Fruit fly (Drosophila melanogaster) whole organism, embryonic: ENCODE data around the gene CG42390.

Experiments
- ATbp ChIP-seq: fragments of 200-800 bp; sonication (Bioruptor generic); optimal IDR thresholded peaks from 2 replicates; lab custom pipeline; 2017; ENCODE audit warnings: missing biosample characterization, mild to moderate bottlenecking, missing genetic modification characterization, missing genetic modification reagents
- Awh ChIP-seq: fragments of 200-800 bp; sonication (Bioruptor generic); IDR thresholded peaks from 2 replicates; pipeline ENCODE4, ENCODE4 v1.3.6; 2022; ENCODE audit warnings: missing biosample characterization, missing genetic modification characterization
- BtbVII ChIP-seq: fragments of 200-800 bp; sonication (Bioruptor generic); optimal IDR thresholded peaks from 3 replicates; lab custom pipeline; 2017; ENCODE audit warnings: missing biosample characterization, mild to moderate bottlenecking, missing genetic modification characterization
- CG10366 ChIP-seq: fragments of 200-800 bp; sonication (Bioruptor generic); IDR thresholded peaks from 2 replicates; pipeline ENCODE4 v1.3.6; 2022; ENCODE audit warnings: missing biosample characterization, missing genetic modification characterization
- CG12071 ChIP-seq: fragments of 200-800 bp; sonication (Bioruptor generic); optimal IDR thresholded peaks from 3 replicates; lab custom pipeline; 2018; ENCODE audit warnings: missing biosample characterization, mild to moderate bottlenecking, missing genetic modification characterization
- CG14860 ChIP-seq: fragments of 200-800 bp; sonication (Bioruptor generic); IDR thresholded peaks from 3 replicates; pipeline ENCODE4 v1.3.6; 2022; ENCODE audit warnings: missing biosample characterization, missing genetic modification characterization; ENCODE audit not compliant: partially characterized antibody
- CG15011 ChIP-seq: fragments of 200-800 bp; sonication (Bioruptor generic); optimal IDR thresholded peaks from 3 replicates; lab custom pipeline; 2018; ENCODE audit warnings: missing biosample characterization, mild to moderate bottlenecking, missing genetic modification characterization
- CG15479 ChIP-seq: fragments of 200-800 bp; sonication (Bioruptor generic); optimal IDR thresholded peaks from 3 replicates; lab custom pipeline; 2019; ENCODE audit warnings: missing biosample characterization, mild to moderate bottlenecking, missing genetic modification characterization, moderate library complexity
- CG16815 ChIP-seq: fragments of 200-800 bp; sonication (Bioruptor generic); optimal IDR thresholded peaks from 3 replicates; lab custom pipeline; 2017; ENCODE audit warnings: missing biosample characterization, mild to moderate bottlenecking, missing genetic modification characterization
- CG17186 ChIP-seq: fragments of 200-800 bp; sonication (Bioruptor generic); optimal IDR thresholded peaks from 3 replicates; lab custom pipeline; 2017; ENCODE audit warnings: missing biosample characterization, missing genetic modification reagents, missing genetic modification characterization
- CG18764 ChIP-seq: fragments of 200-800 bp; sonication (Bioruptor generic); optimal IDR thresholded peaks from 3 replicates; lab custom pipeline; 2016; ENCODE audit warnings: missing biosample characterization, missing genetic modification characterization
- CG2875 ChIP-seq: fragments of 200-800 bp; sonication (Bioruptor generic); optimal IDR thresholded peaks from 2 replicates; lab custom pipeline; 2017; ENCODE audit warnings: missing biosample characterization, mild to moderate bottlenecking, missing genetic modification characterization, missing genetic modification reagents
- CG3281 ChIP-seq: fragments of 200-800 bp; sonication (Bioruptor generic); optimal IDR thresholded peaks from 3 replicates; lab custom pipeline; 2017; ENCODE audit warnings: missing biosample characterization, mild to moderate bottlenecking, missing genetic modification characterization
- CG33213 ChIP-seq: fragments of 200-800 bp; sonication (Bioruptor generic); optimal IDR thresholded peaks from 3 replicates; lab custom pipeline; 2016; ENCODE audit warnings: missing biosample characterization, missing genetic modification characterization
- CG33557 ChIP-seq: fragments of 200-800 bp; sonication (Bioruptor generic); optimal IDR thresholded peaks from 2 replicates; lab custom pipeline; 2019; ENCODE audit warnings: missing biosample characterization, mild to moderate bottlenecking, missing genetic modification characterization, moderate library complexity
- CG4820 ChIP-seq: fragments of 200-800 bp; sonication (Bioruptor generic); optimal IDR thresholded peaks from 3 replicates; lab custom pipeline; 2016; ENCODE audit warnings: missing biosample characterization, missing genetic modification characterization
- CG6854 ChIP-seq: fragments of 200-800 bp; sonication (Bioruptor generic); optimal IDR thresholded peaks from 3 replicates; lab custom pipeline; 2017; ENCODE audit warnings: missing biosample characterization, mild to moderate bottlenecking, missing genetic modification characterization
- CG8290 ChIP-seq, 3 experiments: fragments of 200-800 bp; sonication (Bioruptor generic); optimal IDR thresholded peaks; 2 replicates each; lab custom pipeline; 2016 to 2019; ENCODE audit warnings: missing biosample characterization in 3 of 3, missing genetic modification characterization in 3 of 3, mild to moderate bottlenecking in 2 of 3, moderate library complexity in 1 of 3
- CG9817 ChIP-seq: fragments of 200-800 bp; sonication (Bioruptor generic); optimal IDR thresholded peaks from 2 replicates; lab custom pipeline; 2018; ENCODE audit warnings: missing biosample characterization, mild to moderate bottlenecking, missing genetic modification characterization, moderate library complexity
- CoRest ChIP-seq: fragments of 200-800 bp; sonication (Bioruptor generic); optimal IDR thresholded peaks from 3 replicates; lab custom pipeline; 2018; ENCODE audit warnings: missing biosample characterization, mild to moderate bottlenecking, missing genetic modification characterization, moderate library complexity
- Doc3 ChIP-seq: fragments of 200-800 bp; sonication (Bioruptor generic); IDR thresholded peaks from 3 replicates; pipeline ENCODE4 v1.3.6; 2022; ENCODE audit warnings: missing biosample characterization, missing genetic modification characterization; ENCODE audit not compliant: partially characterized antibody
- Eip74EF ChIP-seq, 2 experiments: fragments of 200-800 bp in 1 of 2; fragments of >200 bp in 1 of 2; sonication (Bioruptor generic) in 1 of 2; optimal IDR thresholded peaks; 2 replicates each; lab custom pipeline; 2017 to 2019; ENCODE audit warnings: missing biosample characterization in 2 of 2, missing genetic modification characterization in 2 of 2, mild to moderate bottlenecking in 1 of 2, moderate library complexity in 1 of 2
- Ets97D ChIP-seq: fragments of 200-800 bp; sonication (Bioruptor generic); optimal IDR thresholded peaks from 3 replicates; lab custom pipeline; 2016; ENCODE audit warnings: missing biosample characterization, missing genetic modification characterization
- HLH4C ChIP-seq: fragments of 200-800 bp; sonication (Bioruptor generic); IDR thresholded peaks from 3 replicates; pipeline ENCODE4 v1.3.6; 2022; ENCODE audit warnings: missing biosample characterization, missing genetic modification characterization; ENCODE audit not compliant: partially characterized antibody
- Hmr ChIP-seq: fragments of 200-800 bp; sonication (Bioruptor generic); optimal IDR thresholded peaks from 3 replicates; lab custom pipeline; 2017; ENCODE audit warnings: mild to moderate bottlenecking, missing biosample characterization, missing genetic modification reagents, missing genetic modification characterization
- Hr78 ChIP-seq, 2 experiments: fragments of 200-800 bp in 1 of 2; fragments of >200 bp in 1 of 2; sonication (Bioruptor generic) in 1 of 2; optimal IDR thresholded peaks; 2 replicates each; lab custom pipeline; 2017 to 2019; ENCODE audit warnings: missing biosample characterization in 2 of 2, missing genetic modification characterization in 2 of 2, mild to moderate bottlenecking in 1 of 2, moderate library complexity in 1 of 2
- NK7.1 ChIP-seq: fragments of 200-800 bp; sonication (Bioruptor generic); optimal IDR thresholded peaks from 3 replicates; lab custom pipeline; 2016; ENCODE audit warnings: missing biosample characterization, missing genetic modification characterization
- Scr ChIP-seq: fragments of 200-800 bp; sonication (Bioruptor generic); IDR thresholded peaks from 2 replicates; pipeline ENCODE4 v1.3.6; 2022; ENCODE audit warnings: missing biosample characterization, missing genetic modification characterization; ENCODE audit not compliant: partially characterized antibody
- TFAM ChIP-seq: fragments of 200-800 bp; sonication (Bioruptor generic); optimal IDR thresholded peaks from 2 replicates; lab custom pipeline; 2017; ENCODE audit warnings: missing biosample characterization, missing genetic modification characterization, inconsistent platforms
- YL-1 ChIP-seq: fragments of 200-800 bp; sonication (Bioruptor generic); optimal IDR thresholded peaks from 3 replicates; lab custom pipeline; 2017; ENCODE audit warnings: missing biosample characterization, mild to moderate bottlenecking, missing genetic modification characterization
- amos ChIP-seq: fragments of 200-800 bp; sonication (Bioruptor generic); IDR thresholded peaks from 2 replicates; pipeline ENCODE4 v1.3.6; 2022; ENCODE audit warnings: missing biosample characterization, missing genetic modification characterization; ENCODE audit not compliant: partially characterized antibody
- crc ChIP-seq: fragments of 200-800 bp; sonication (Bioruptor generic); optimal IDR thresholded peaks from 2 replicates; lab custom pipeline; 2016; ENCODE audit warnings: missing biosample characterization, missing genetic modification characterization
- cwo ChIP-seq: fragments of 200-800 bp; sonication (Bioruptor generic); optimal IDR thresholded peaks from 3 replicates; lab custom pipeline; 2017; ENCODE audit warnings: missing biosample characterization, missing genetic modification characterization, mild to moderate bottlenecking, moderate library complexity, missing genetic modification reagents
- ems ChIP-seq: fragments of 200-800 bp; sonication (Bioruptor generic); optimal IDR thresholded peaks from 3 replicates; lab custom pipeline; 2016; ENCODE audit warnings: missing biosample characterization, missing genetic modification characterization
- eve ChIP-seq, 2 experiments: fragments of >200 bp; optimal IDR thresholded peaks; 2 replicates each; lab custom pipeline; 2017; ENCODE audit warnings: missing biosample characterization in 2 of 2, missing genetic modification characterization in 2 of 2
- fd96Cb ChIP-seq: fragments of 200-800 bp; sonication (Bioruptor generic); optimal IDR thresholded peaks from 2 replicates; lab custom pipeline; 2018; ENCODE audit warnings: missing biosample characterization, mild to moderate bottlenecking, missing genetic modification characterization, moderate library complexity
- ind ChIP-seq: fragments of 200-800 bp; sonication (Bioruptor generic); optimal IDR thresholded peaks from 3 replicates; lab custom pipeline; 2016; ENCODE audit warnings: missing biosample characterization, missing genetic modification characterization
- mld ChIP-seq: fragments of 200-800 bp; sonication (Bioruptor generic); IDR thresholded peaks from 3 replicates; pipeline ENCODE4 v1.3.6; 2022; ENCODE audit warnings: missing biosample characterization, missing genetic modification characterization; ENCODE audit not compliant: partially characterized antibody
- pb ChIP-seq: fragments of 200-800 bp; sonication (Bioruptor generic); optimal IDR thresholded peaks from 3 replicates; lab custom pipeline; 2016; ENCODE audit warnings: missing biosample characterization, missing genetic modification characterization
- pnt ChIP-seq: fragments of 200-800 bp; sonication (Bioruptor generic); optimal IDR thresholded peaks from 3 replicates; lab custom pipeline; 2016; ENCODE audit warnings: missing biosample characterization, missing genetic modification characterization
- sob ChIP-seq: fragments of 200-800 bp; sonication (Bioruptor generic); IDR thresholded peaks from 2 replicates; pipeline ENCODE4 v1.3.6; 2022; ENCODE audit warnings: missing biosample characterization, missing genetic modification characterization
- sr ChIP-seq: fragments of 200-800 bp; sonication (Bioruptor generic); IDR thresholded peaks from 3 replicates; pipeline ENCODE4 v1.3.6; 2022; ENCODE audit warnings: missing biosample characterization, missing genetic modification characterization
- tll ChIP-seq, 2 experiments: fragments of 200-800 bp in 1 of 2; fragments of >200 bp in 1 of 2; sonication (Bioruptor generic) in 1 of 2; optimal IDR thresholded peaks; 2 replicates each; lab custom pipeline; 2017 to 2019; ENCODE audit warnings: missing biosample characterization in 2 of 2, missing genetic modification characterization in 2 of 2, mild to moderate bottlenecking in 1 of 2, moderate library complexity in 1 of 2
- trem ChIP-seq: fragments of 200-800 bp; optimal IDR thresholded peaks from 3 replicates; lab custom pipeline; 2019; ENCODE audit warnings: missing biosample characterization, mild to moderate bottlenecking, missing genetic modification characterization, moderate library complexity
- unc-4 ChIP-seq: fragments of 200-800 bp; sonication (Bioruptor generic); IDR thresholded peaks from 2 replicates; pipeline ENCODE4 v1.3.6; 2022; ENCODE audit warnings: missing biosample characterization, missing genetic modification characterization; ENCODE audit not compliant: partially characterized antibody
- wdn ChIP-seq: fragments of 200-800 bp; sonication (Bioruptor generic); IDR thresholded peaks from 2 replicates; pipeline ENCODE4 v1.3.6; 2022; ENCODE audit warnings: missing biosample characterization, missing genetic modification characterization

CG42390 gene

DNA sequence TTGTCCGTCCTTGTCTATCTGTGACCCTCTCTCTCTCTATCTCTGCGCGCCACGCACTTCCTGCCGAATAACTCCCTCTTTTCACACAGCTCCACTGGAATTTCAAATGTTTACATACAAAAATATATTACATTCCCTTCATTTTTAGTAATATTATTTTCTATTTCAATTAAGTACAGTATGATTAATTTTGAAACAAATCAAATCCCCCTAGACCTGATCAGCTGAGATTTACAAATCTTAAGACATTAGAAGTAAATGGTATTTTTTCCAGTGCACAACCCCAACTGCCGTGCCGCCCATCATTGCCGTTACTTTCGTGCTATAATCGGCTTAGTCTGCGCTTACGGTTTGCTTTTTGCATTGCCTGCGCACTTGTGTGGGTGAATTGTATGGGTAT lies 11.5 kb upstream of the CG42390 start (continued):
- TF ChIP-seq CG4820 (GFP tag; lab: Kevin White, UChicago) (no peak), CG14860 (no peak), ATbp (GFP tag; lab: Kevin White, UChicago) (peak; percentile 22), unc-4 (GFP tag; lab: Robert Waterston, UW) (no peak), pnt (no peak), fd96Cb (peak; percentile 52), cwo (GFP tag; lab: Kevin White, UChicago) (peak; percentile 71), ind (GFP tag; lab: Kevin White, UChicago) (peak; percentile 78)

DNA sequence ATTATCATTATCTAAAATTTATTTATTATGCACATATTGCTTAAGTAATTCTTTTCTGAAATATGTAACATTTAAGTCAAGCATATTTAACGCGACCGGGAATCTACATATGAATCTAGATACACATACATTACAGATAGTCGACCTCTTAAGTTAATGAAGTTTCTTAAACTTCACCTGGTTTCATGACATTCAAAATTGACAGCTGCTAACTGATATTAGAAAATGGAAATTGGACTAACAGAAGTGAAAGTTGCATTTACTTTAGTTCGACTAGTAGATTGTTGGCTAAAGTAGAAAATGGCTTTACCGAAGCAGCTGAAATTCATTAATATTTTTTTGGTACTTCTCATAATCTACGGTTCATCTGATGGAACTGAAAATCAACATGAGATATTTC lies 6.7 kb upstream of the CG42390 start, which contains the start of gene Ir94a:
Gene Ir94a, plus strand, starts transcription at position 301 of the 400 bp plus-strand sequence.
- TF ChIP-seq CG8290 (GFP tag; optimal IDR thresholded peaks at IDR 0.05; lab: Kevin White, UChicago) = no peak
- no peak for TF ChIP-seq CG8290 (tag; optimal IDR thresholded peaks at IDR 0.05; lab: Kevin White, UChicago)
- TF ChIP-seq CG9817 (tag; lab: Kevin White, UChicago) = no peak
- no peak for TF ChIP-seq CG17186 (GFP tag; lab: Kevin White, UChicago)
- TF ChIP-seq NK7.1 (GFP tag; lab: Kevin White, UChicago) = no peak
- no peak for TF ChIP-seq TFAM
- no peak for TF ChIP-seq Doc3 (GFP tag; lab: Robert Waterston, UW)
- TF ChIP-seq wdn (GFP tag; lab: Robert Waterston, UW) = no peak
- no peak for TF ChIP-seq Scr (GFP tag; lab: Robert Waterston, UW)
- no peak for TF ChIP-seq CG18764 (GFP tag; lab: Kevin White, UChicago)
- no peak for TF ChIP-seq Ets97D
- no peak for TF ChIP-seq CG12071 (GFP tag; lab: Kevin White, UChicago)

DNA sequence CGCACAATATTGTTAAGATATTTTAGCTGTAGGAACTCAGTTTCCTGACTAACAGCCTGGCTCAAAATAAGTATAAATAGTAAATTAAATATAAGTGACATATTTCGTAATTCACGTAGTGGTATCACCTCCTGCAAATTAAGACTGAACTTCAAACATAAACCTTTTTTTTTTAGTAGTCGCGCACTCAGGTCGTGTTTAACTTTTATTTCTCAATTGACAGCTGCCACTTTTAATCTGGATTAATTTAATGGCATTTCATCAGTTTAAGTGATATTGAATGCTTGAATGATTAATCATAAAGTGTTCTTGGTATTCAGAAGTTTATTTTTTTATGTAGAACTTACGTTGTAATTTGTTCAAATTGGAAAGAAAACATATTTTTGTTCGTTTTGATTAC lies 2.7 kb upstream of the CG42390 start, which contains the start of gene Ir94b:
Gene Ir94b, minus strand, starts transcription at position 101 of the 400 bp plus-strand sequence.
- TF ChIP-seq CG6854 (GFP tag; lab: Kevin White, UChicago) (no peak), Awh (no peak), CG10366 (GFP tag; lab: Robert Waterston, UW) (no peak), CoRest (tag; lab: Kevin White, UChicago) (no peak), trem (tag; lab: Kevin White, UChicago) (no peak), CG15479 (GFP tag; lab: Kevin White, UChicago) (no peak), CG2875 (GFP tag; lab: Kevin White, UChicago) (no peak), pb (GFP tag; lab: Kevin White, UChicago) (no peak), sr (GFP tag; lab: Robert Waterston, UW) (no peak), CG16815 (GFP tag; lab: Kevin White, UChicago) (no peak), ems (no peak), sob (GFP tag; lab: Robert Waterston, UW) (no peak), CG15011 (GFP tag; lab: Kevin White, UChicago) (no peak)

DNA sequence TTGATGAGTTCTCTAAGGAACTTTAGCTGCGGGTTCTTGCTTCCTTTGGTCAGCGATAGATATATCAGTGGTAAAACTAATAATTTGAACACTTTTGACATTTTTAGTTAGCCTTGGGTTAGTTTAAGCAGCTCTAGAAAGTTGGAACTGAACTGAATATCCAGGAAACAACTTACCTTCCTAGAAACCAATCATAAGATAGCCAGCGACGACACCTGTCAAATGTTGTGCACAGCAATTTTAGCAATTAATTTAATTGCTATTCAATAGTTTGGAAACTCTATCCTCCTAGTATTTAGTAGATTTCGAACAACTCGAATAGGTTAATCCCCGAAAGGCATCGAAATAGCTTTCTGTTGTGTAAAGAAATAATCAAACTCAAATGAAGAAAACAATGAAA lies 507 bp upstream of the CG42390 start, which contains the start of gene Ir94c:
Gene Ir94c, minus strand, starts transcription at position 101 of the 400 bp plus-strand sequence.
- TF ChIP-seq CG18764 (GFP tag; lab: Kevin White, UChicago) (no peak), eve (GFP tag; optimal IDR thresholded peaks at IDR 0.05; lab: Kevin White, UChicago) (no peak), tll (GFP tag; optimal IDR thresholded peaks at IDR 0.05; lab: Kevin White, UChicago) (no peak), Hr78 (GFP tag; optimal IDR thresholded peaks at IDR 0.05; lab: Kevin White, UChicago) (no peak), YL-1 (GFP tag; lab: Kevin White, UChicago) (no peak), Hmr (GFP tag; lab: Kevin White, UChicago) (no peak), HLH4C (GFP tag; lab: Robert Waterston, UW) (no peak), CG33557 (no peak), CG33213 (GFP tag; lab: Kevin White, UChicago) (no peak), amos (GFP tag; lab: Robert Waterston, UW) (no peak), BtbVII (GFP tag; lab: Kevin White, UChicago) (no peak), CG3281 (GFP tag; lab: Kevin White, UChicago) (no peak), Eip74EF (GFP tag; optimal IDR thresholded peaks at IDR 0.05; lab: Kevin White, UChicago) (no peak), crc (GFP tag; lab: Kevin White, UChicago) (no peak), mld (no peak)
